Fruit fly (Drosophila melanogaster) whole organism, prepupa: ENCODE results near the gene CG10845.

ENCODE experiments used
- CG10631 ChIP-seq: fragments of 200-800 bp; sonication (Bioruptor generic); optimal IDR thresholded peaks from 2 replicates; lab custom pipeline; 2016; ENCODE audit warnings: missing biosample characterization, missing genetic modification characterization
- CG10669 ChIP-seq: fragments of 200-800 bp; sonication (Bioruptor generic); optimal IDR thresholded peaks from 3 replicates; lab custom pipeline; 2018; ENCODE audit warnings: missing biosample characterization, mild to moderate bottlenecking, missing genetic modification characterization, moderate library complexity
- CG11294 ChIP-seq: fragments of 200-800 bp; sonication (Bioruptor generic); IDR thresholded peaks from 2 replicates; pipeline ENCODE4 v1.3.6; 2022; ENCODE audit warnings: missing biosample characterization, missing genetic modification characterization
- CG11762 ChIP-seq: fragments of 200-800 bp; sonication (Bioruptor generic); optimal IDR thresholded peaks from 3 replicates; lab custom pipeline; 2016; ENCODE audit warnings: missing biosample characterization, missing genetic modification characterization; ENCODE audit not compliant: insufficient read depth
- CG11902 ChIP-seq: fragments of 200-800 bp; sonication (Bioruptor generic); optimal IDR thresholded peaks from 3 replicates; lab custom pipeline; 2016; ENCODE audit warnings: missing biosample characterization, missing genetic modification characterization
- CG1621 ChIP-seq: fragments of 200-800 bp; sonication (Bioruptor generic); optimal IDR thresholded peaks from 3 replicates; lab custom pipeline; 2018; ENCODE audit warnings: missing biosample characterization, mild to moderate bottlenecking, missing genetic modification characterization
- CG16779 ChIP-seq: fragments of 200-800 bp; sonication (Bioruptor generic); optimal IDR thresholded peaks from 3 replicates; lab custom pipeline; 2017; ENCODE audit warnings: missing biosample characterization, mild to moderate bottlenecking, missing genetic modification characterization
- CG3032 ChIP-seq: fragments of 200-800 bp; optimal IDR thresholded peaks from 2 replicates; lab custom pipeline; 2019; ENCODE audit warnings: missing biosample characterization, mild to moderate bottlenecking, missing genetic modification characterization, moderate library complexity
- CG31627 ChIP-seq: fragments of 200-800 bp; sonication (Bioruptor generic); optimal IDR thresholded peaks from 3 replicates; lab custom pipeline; 2016; ENCODE audit warnings: missing biosample characterization, missing genetic modification characterization
- CG32006 ChIP-seq: fragments of 200-800 bp; sonication (Bioruptor generic); optimal IDR thresholded peaks from 3 replicates; lab custom pipeline; 2017; ENCODE audit warnings: missing biosample characterization, mild to moderate bottlenecking, missing genetic modification characterization
- CG34406 ChIP-seq: fragments of 200-800 bp; sonication (Bioruptor generic); optimal IDR thresholded peaks from 3 replicates; lab custom pipeline; 2016; ENCODE audit warnings: missing biosample characterization, missing genetic modification characterization
- CG3919 ChIP-seq: fragments of 200-800 bp; sonication (Bioruptor generic); optimal IDR thresholded peaks from 3 replicates; lab custom pipeline; 2016; ENCODE audit warnings: missing biosample characterization, missing genetic modification characterization
- CG4318 ChIP-seq: fragments of 200-800 bp; sonication (Bioruptor generic); optimal IDR thresholded peaks from 3 replicates; lab custom pipeline; 2017; ENCODE audit warnings: missing biosample characterization, mild to moderate bottlenecking, missing genetic modification characterization
- CG6163 ChIP-seq: fragments of 200-800 bp; sonication (Bioruptor generic); IDR thresholded peaks from 3 replicates; pipeline ENCODE4 v1.3.6; 2022; ENCODE audit warnings: missing biosample characterization, missing genetic modification characterization
- CG6276 ChIP-seq: fragments of 200-800 bp; sonication (Bioruptor generic); optimal IDR thresholded peaks from 2 replicates; lab custom pipeline; 2017; ENCODE audit warnings: missing biosample characterization, mild to moderate bottlenecking, missing genetic modification characterization
- CG6808 ChIP-seq: fragments of 200-800 bp; sonication (Bioruptor generic); optimal IDR thresholded peaks from 3 replicates; lab custom pipeline; 2017; ENCODE audit warnings: missing biosample characterization, missing genetic modification characterization, mild to moderate bottlenecking, moderate library complexity, missing genetic modification reagents
- CG6854 ChIP-seq: fragments of 200-800 bp; sonication (Bioruptor generic); optimal IDR thresholded peaks from 2 replicates; lab custom pipeline; 2017; ENCODE audit warnings: missing biosample characterization, mild to moderate bottlenecking, missing genetic modification characterization
- CG7368 ChIP-seq: fragments of 200-800 bp; sonication (Bioruptor generic); optimal IDR thresholded peaks from 3 replicates; lab custom pipeline; 2016; ENCODE audit warnings: missing biosample characterization, missing genetic modification characterization
- CG8119 ChIP-seq: fragments of 200-800 bp; sonication (Bioruptor generic); IDR thresholded peaks from 3 replicates; pipeline ENCODE4 v1.3.6; 2022; ENCODE audit warnings: missing biosample characterization, missing genetic modification characterization
- CG8319 ChIP-seq: fragments of 200-800 bp; sonication (Bioruptor generic); optimal IDR thresholded peaks from 3 replicates; lab custom pipeline; 2016; ENCODE audit warnings: missing biosample characterization, missing genetic modification characterization
- CG9139 ChIP-seq: fragments of 200-800 bp; sonication (Bioruptor generic); optimal IDR thresholded peaks from 3 replicates; lab custom pipeline; 2017; ENCODE audit warnings: missing biosample characterization, mild to moderate bottlenecking, missing genetic modification characterization
- Eip75B ChIP-seq: fragments of 200-800 bp; sonication (Bioruptor generic); optimal IDR thresholded peaks from 3 replicates; lab custom pipeline; 2016; ENCODE audit warnings: missing biosample characterization, missing genetic modification characterization
- Eip93F ChIP-seq: fragments of 200-800 bp; sonication (Bioruptor generic); optimal IDR thresholded peaks from 2 replicates; lab custom pipeline; 2016; ENCODE audit warnings: missing biosample characterization, mild to moderate bottlenecking, missing genetic modification characterization
- Ets21C ChIP-seq: fragments of 200-800 bp; sonication (Bioruptor generic); optimal IDR thresholded peaks from 3 replicates; lab custom pipeline; 2016; ENCODE audit warnings: missing biosample characterization, missing genetic modification characterization
- Ets96B ChIP-seq: fragments of 200-800 bp; optimal IDR thresholded peaks from 2 replicates; lab custom pipeline; 2019; ENCODE audit warnings: missing biosample characterization, mild to moderate bottlenecking, missing genetic modification characterization, moderate library complexity
- Gug ChIP-seq: fragments of 200-800 bp; sonication (Bioruptor generic); IDR thresholded peaks from 2 replicates; pipeline ENCODE4 v1.3.6; 2022; ENCODE audit warnings: missing biosample characterization, missing genetic modification characterization
- Hr38 ChIP-seq: sonication (Bioruptor generic); optimal IDR thresholded peaks from 2 replicates; lab custom pipeline; 2016; ENCODE audit warnings: missing biosample characterization, missing genetic modification characterization
- Hr39 ChIP-seq: fragments of 200-800 bp; sonication (Bioruptor generic); optimal IDR thresholded peaks from 2 replicates; lab custom pipeline; 2016; ENCODE audit warnings: missing biosample characterization, missing genetic modification characterization
- Hr4 ChIP-seq: fragments of 200-800 bp; sonication (Bioruptor generic); optimal IDR thresholded peaks from 3 replicates; lab custom pipeline; 2016; ENCODE audit warnings: missing biosample characterization, missing genetic modification characterization
- Met ChIP-seq: fragments of 200-800 bp; sonication (Bioruptor generic); optimal IDR thresholded peaks from 3 replicates; lab custom pipeline; 2016; ENCODE audit warnings: missing biosample characterization, missing genetic modification characterization
- OdsH ChIP-seq: fragments of 200-800 bp; sonication (Bioruptor generic); optimal IDR thresholded peaks from 3 replicates; lab custom pipeline; 2016; ENCODE audit warnings: missing biosample characterization, missing genetic modification characterization
- Smox ChIP-seq: fragments of 200-800 bp; sonication (Bioruptor generic); optimal IDR thresholded peaks from 3 replicates; lab custom pipeline; 2016; ENCODE audit warnings: missing biosample characterization, missing genetic modification characterization
- Sox102F ChIP-seq: fragments of 200-800 bp; sonication (Bioruptor generic); optimal IDR thresholded peaks from 2 replicates; lab custom pipeline; 2016; ENCODE audit warnings: missing biosample characterization, mild to moderate bottlenecking, missing genetic modification characterization
- Sox15 ChIP-seq: fragments of 200-800 bp; sonication (Bioruptor generic); optimal IDR thresholded peaks from 3 replicates; lab custom pipeline; 2016; ENCODE audit warnings: missing biosample characterization, missing genetic modification characterization
- achi ChIP-seq: fragments of 200-800 bp; sonication (Bioruptor generic); optimal IDR thresholded peaks from 3 replicates; lab custom pipeline; 2016; ENCODE audit warnings: missing biosample characterization, missing genetic modification characterization
- acj6 ChIP-seq: fragments of 200-800 bp; sonication (Bioruptor generic); optimal IDR thresholded peaks from 3 replicates; lab custom pipeline; 2016; ENCODE audit warnings: missing biosample characterization, missing genetic modification characterization
- cyc ChIP-seq: fragments of 200-800 bp; sonication (Bioruptor generic); optimal IDR thresholded peaks from 3 replicates; lab custom pipeline; 2016; ENCODE audit warnings: missing biosample characterization, missing genetic modification characterization
- dac ChIP-seq: fragments of 200-800 bp; sonication (Bioruptor generic); optimal IDR thresholded peaks from 2 replicates; lab custom pipeline; 2017; ENCODE audit warnings: missing biosample characterization, mild to moderate bottlenecking, missing genetic modification characterization
- dsx ChIP-seq: fragments of 200-800 bp; optimal IDR thresholded peaks from 3 replicates; lab custom pipeline; 2019; ENCODE audit warnings: missing biosample characterization, mild to moderate bottlenecking, missing genetic modification characterization, moderate library complexity; ENCODE audit not compliant: poor library complexity, severe bottlenecking
- eg ChIP-seq: fragments of 200-800 bp; sonication (Bioruptor generic); IDR thresholded peaks from 3 replicates; pipeline ENCODE4 v1.3.6; 2022; ENCODE audit warnings: missing biosample characterization, missing genetic modification characterization
- esn ChIP-seq: fragments of 200-800 bp; sonication (Bioruptor generic); optimal IDR thresholded peaks from 2 replicates; lab custom pipeline; 2016; ENCODE audit warnings: missing biosample characterization, mild to moderate bottlenecking, missing genetic modification characterization, moderate library complexity
- fd59A ChIP-seq: fragments of 200-800 bp; sonication (Bioruptor generic); optimal IDR thresholded peaks from 2 replicates; lab custom pipeline; 2017; ENCODE audit warnings: missing biosample characterization, mild to moderate bottlenecking, missing genetic modification characterization, missing genetic modification reagents
- fkh ChIP-seq: fragments of 200-800 bp; sonication (Bioruptor generic); optimal IDR thresholded peaks from 3 replicates; lab custom pipeline; 2017; ENCODE audit warnings: missing biosample characterization, mild to moderate bottlenecking, missing genetic modification characterization, moderate library complexity
- lz ChIP-seq: fragments of 200-800 bp; sonication (Bioruptor generic); optimal IDR thresholded peaks from 3 replicates; lab custom pipeline; 2016; ENCODE audit warnings: missing biosample characterization, missing genetic modification characterization
- pdm3 ChIP-seq: fragments of 200-800 bp; sonication (Bioruptor generic); optimal IDR thresholded peaks from 3 replicates; lab custom pipeline; 2016; ENCODE audit warnings: missing biosample characterization, missing genetic modification characterization
- salr ChIP-seq, 2 experiments: fragments of 200-800 bp; sonication (Bioruptor generic); optimal IDR thresholded peaks; 3 replicates each; lab custom pipeline; 2016 to 2018; ENCODE audit warnings: missing biosample characterization in 2 of 2, missing genetic modification characterization in 2 of 2, mild to moderate bottlenecking in 1 of 2
- spab ChIP-seq: fragments of 200-800 bp; sonication (Bioruptor generic); optimal IDR thresholded peaks from 2 replicates; lab custom pipeline; 2017; ENCODE audit warnings: missing biosample characterization, mild to moderate bottlenecking, missing genetic modification characterization, missing genetic modification reagents
- svp ChIP-seq: fragments of 200-800 bp; sonication (Bioruptor generic); peaks from one replicate; lab custom pipeline; 2016; ENCODE audit warnings: missing biosample characterization, missing genetic modification characterization
- topi ChIP-seq: fragments of 200-800 bp; sonication (Bioruptor generic); optimal IDR thresholded peaks from 3 replicates; lab custom pipeline; 2016; ENCODE audit warnings: missing biosample characterization, missing genetic modification characterization
- vri ChIP-seq: fragments of 200-800 bp; sonication (Bioruptor generic); optimal IDR thresholded peaks from 3 replicates; lab custom pipeline; 2016; ENCODE audit warnings: missing biosample characterization, mild to moderate bottlenecking, missing genetic modification characterization

Gene CG10845

dm6 chr3R:24875939-24876842, 24.7 kb upstream of the CG10845 start, which contains the start of gene CG3744:
Gene CG3744, minus strand, starts transcription at chr3R:24876654.
- TF ChIP-seq Met (no peak), Gug (GFP tag; lab: Robert Waterston, UW) (peak; percentile 86), CG7368 (peak; percentile 68), svp (GFP tag; lab: Kevin White, UChicago) (peak; percentile 75), CG10631 (GFP tag; lab: Kevin White, UChicago) (no peak), CG6854 (peak; percentile 45), Eip75B (GFP tag; lab: Kevin White, UChicago) (peak; percentile 55), vri (no peak), Ets21C (GFP tag; lab: Kevin White, UChicago) (peak; percentile 66), CG31627 (peak; percentile 77), dac (GFP tag; lab: Kevin White, UChicago) (peak; percentile 79), CG10669 (no peak), spab (GFP tag; lab: Kevin White, UChicago) (peak; percentile 29), fd59A (GFP tag; lab: Kevin White, UChicago) (peak; percentile 31), CG9139 (GFP tag; lab: Kevin White, UChicago) (peak; percentile 17), CG3919 (GFP tag; lab: Kevin White, UChicago) (peak; percentile 88), CG3032 (tag; lab: Kevin White, UChicago) (peak; percentile 84), topi (GFP tag; lab: Kevin White, UChicago) (peak; percentile 64), dsx (GFP tag; lab: Kevin White, UChicago) (peak; percentile 71), Hr4 (GFP tag; lab: Kevin White, UChicago) (peak; percentile 74), achi (GFP tag; lab: Kevin White, UChicago) (peak; percentile 81), pdm3 (GFP tag; lab: Kevin White, UChicago) (no peak), acj6 (GFP tag; lab: Kevin White, UChicago) (peak; percentile 82), lz (GFP tag; lab: Kevin White, UChicago) (peak; percentile 74), CG16779 (tag; lab: Kevin White, UChicago) (peak; percentile 5), CG32006 (GFP tag; lab: Kevin White, UChicago) (peak; percentile 85), Ets96B (tag; lab: Kevin White, UChicago) (peak; percentile 73), Sox15 (GFP tag; lab: Kevin White, UChicago) (peak; percentile 58), CG11294 (GFP tag; lab: Robert Waterston, UW) (peak; percentile 85), Eip93F (GFP tag; lab: Kevin White, UChicago) (peak; percentile 81), cyc (GFP tag; lab: Kevin White, UChicago) (peak; percentile 81), eg (GFP tag; lab: Robert Waterston, UW) (peak; percentile 94), fkh (GFP tag; lab: Kevin White, UChicago) (no peak), OdsH (GFP tag; lab: Kevin White, UChicago) (peak; percentile 82), Hr39 (GFP tag; lab: Kevin White, UChicago) (peak; percentile 74), Hr38 (GFP tag; lab: Kevin White, UChicago) (no peak), CG8319 (no peak), CG4318 (GFP tag; lab: Kevin White, UChicago) (no peak), esn (GFP tag; lab: Kevin White, UChicago) (peak; percentile 77), CG34406 (GFP tag; lab: Kevin White, UChicago) (peak; percentile 60), Sox102F (peak; percentile 35), CG11762 (peak; percentile 38), CG6163 (GFP tag; lab: Robert Waterston, UW) (peak; percentile 89), CG8119 (GFP tag; lab: Robert Waterston, UW) (peak; percentile 76), CG1621 (tag; lab: Kevin White, UChicago) (no peak), Smox (no peak), salr (GFP tag; optimal IDR thresholded peaks at IDR 0.05; lab: Kevin White, UChicago) (peak in 1 of 2 experiments; percentile 70), CG6276 (GFP tag; lab: Kevin White, UChicago) (no peak), CG6808 (GFP tag; lab: Kevin White, UChicago) (peak; percentile 47), CG11902 (GFP tag; lab: Kevin White, UChicago) (peak; percentile 66)
